Worm (Caenorhabditis elegans): ENCODE measurements around the gene F27E5.9.

F27E5.9 gene

DNA sequence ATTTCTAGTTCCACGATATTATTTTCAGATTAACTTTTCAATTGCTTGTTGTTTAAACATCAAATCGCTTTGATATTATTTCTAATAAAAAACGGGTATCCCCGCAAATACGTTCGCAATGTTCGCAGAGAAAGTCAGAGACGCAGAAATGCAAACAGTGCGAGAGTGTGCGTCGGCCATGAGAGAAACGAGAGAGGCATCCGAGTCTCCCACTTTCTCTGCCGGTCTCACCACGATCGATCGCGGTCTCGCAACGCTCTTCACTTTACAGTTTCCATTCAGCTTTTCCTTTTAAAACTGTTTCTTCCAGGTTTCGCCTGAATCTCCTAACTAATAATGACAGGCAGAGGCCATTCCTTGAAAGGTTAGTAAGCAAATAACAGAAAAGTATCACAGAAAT lies 39.6 kb downstream of the F27E5.9 start, which contains the start of gene F33H1.4:
TSS of gene F33H1.4 (plus strand) at position 311 of the 400 bp plus-strand sequence.
- no peak for TF ChIP-seq nhr-111 (GFP tag; optimal IDR thresholded peaks at IDR 0.05)
- TF ChIP-seq cey-2 (tag; optimal IDR thresholded peaks at IDR 0.05; ENCODE audit: borderline replicate concordance, insufficient read depth), result no peak
- no peak for TF ChIP-seq gei-8 (GFP tag; optimal IDR thresholded peaks at IDR 0.05)
- TF ChIP-seq zfp-3 (GFP tag; conservative IDR thresholded peaks at IDR 0.05), result peak; percentile 33; the same call in 1 of the 2 replicates
- TF ChIP-seq nhr-41 (GFP tag; IDR thresholded peaks at IDR 0.05), result no peak
- 0 out of 2 replicates have a peak, but pooled peaks have one; percentile 19 for TF ChIP-seq lin-29 (GFP tag; IDR thresholded peaks at IDR 0.05)
- no peak for TF ChIP-seq jun-1 (tag; optimal IDR thresholded peaks at IDR 0.05)
- TF ChIP-seq ceh-44 (GFP tag; IDR thresholded peaks at IDR 0.05), result no peak
- no peak for TF ChIP-seq ztf-11 (tag; optimal IDR thresholded peaks at IDR 0.05)
- TF ChIP-seq F49E8.2 (tag; optimal IDR thresholded peaks at IDR 0.05; ENCODE audit: borderline replicate concordance), result peak; percentile 8
- no peak for TF ChIP-seq daf-12 (tag; optimal IDR thresholded peaks at IDR 0.05)
- no peak for TF ChIP-seq zip-2 (tag; optimal IDR thresholded peaks at IDR 0.05)
- no peak for TF ChIP-seq snpc-1.2 (GFP tag; IDR thresholded peaks at IDR 0.05)
- no peak for TF ChIP-seq daf-19 (GFP tag; conservative IDR thresholded peaks at IDR 0.05)
- no peak; the same call in 1 of the 2 replicates for TF ChIP-seq dmd-6 (GFP tag; IDR thresholded peaks at IDR 0.05)
- TF ChIP-seq F10B5.3 (tag; optimal IDR thresholded peaks at IDR 0.05), result no peak
- TF ChIP-seq pha-4 (GFP tag; IDR thresholded peaks at IDR 0.05), result no peak
- TF ChIP-seq pha-4 (tag; optimal IDR thresholded peaks at IDR 0.05), result no peak
- no peak for TF ChIP-seq unc-39 (tag; optimal IDR thresholded peaks at IDR 0.05)
- TF ChIP-seq zip-11 (GFP tag; IDR thresholded peaks at IDR 0.05), result no peak
- TF ChIP-seq egl-27 (tag; optimal IDR thresholded peaks at IDR 0.05), result no peak
- TF ChIP-seq D1046.2 (GFP tag; IDR thresholded peaks at IDR 0.05), result no peak
- no peak for TF ChIP-seq sdz-12 (GFP tag; optimal IDR thresholded peaks at IDR 0.05)
- peak; percentile 77 to 96 for TF ChIP-seq lsy-2 (tag; optimal IDR thresholded peaks at IDR 0.05)
- no peak for TF ChIP-seq attf-4 (tag; optimal IDR thresholded peaks at IDR 0.05)
- TF ChIP-seq ctbp-1 (GFP tag; IDR thresholded peaks at IDR 0.05), result no peak
- TF ChIP-seq lin-38 (GFP tag; IDR thresholded peaks at IDR 0.05), result peak; percentile 57; the same call in 1 of the 2 replicates
- TF ChIP-seq mep-1 (tag; optimal IDR thresholded peaks at IDR 0.05), result no peak
- no peak for TF ChIP-seq nhr-102 (tag; optimal IDR thresholded peaks at IDR 0.05)
- no peak for TF ChIP-seq nhr-77 (tag; optimal IDR thresholded peaks at IDR 0.05)
- TF ChIP-seq zag-1 (tag; optimal IDR thresholded peaks at IDR 0.05), result no peak
- TF ChIP-seq lin-15B (tag; optimal IDR thresholded peaks at IDR 0.05), result no peak
- TF ChIP-seq F37D6.2 (tag; optimal IDR thresholded peaks at IDR 0.05), result peak; percentile 69
- peak; percentile 3 for TF ChIP-seq fkh-10 (GFP tag; optimal IDR thresholded peaks at IDR 0.05)
- TF ChIP-seq arid-1 (GFP tag; conservative IDR thresholded peaks at IDR 0.05), result peak; percentile 62; the same call in 1 of the 2 replicates
- TF ChIP-seq saeg-2 (GFP tag; IDR thresholded peaks at IDR 0.05), result no peak
- TF ChIP-seq mes-2 (tag; optimal IDR thresholded peaks at IDR 0.05; ENCODE audit: poor library complexity, severe bottlenecking), result peak; percentile 80
- no peak for TF ChIP-seq unc-62 (GFP tag; optimal IDR thresholded peaks at IDR 0.05 in 1 of 2)
- no peak for TF ChIP-seq unc-62 (tag; optimal IDR thresholded peaks at IDR 0.05)
- no peak for TF ChIP-seq R02D3.7 (tag; optimal IDR thresholded peaks at IDR 0.05)
- TF ChIP-seq nhr-76 (tag; optimal IDR thresholded peaks at IDR 0.05), result no peak
- TF ChIP-seq nhr-237 (tag; optimal IDR thresholded peaks at IDR 0.05), result no peak
- TF ChIP-seq lin-1 (GFP tag; IDR thresholded peaks at IDR 0.05), result no peak
- TF ChIP-seq ceh-20 (GFP tag; IDR thresholded peaks at IDR 0.05), result 0 out of 2 replicates have a peak, but pooled peaks have one; percentile 24
- no peak for TF ChIP-seq hlh-30 (tag; optimal IDR thresholded peaks at IDR 0.05; ENCODE audit: insufficient read depth)
- no peak for TF ChIP-seq skn-1 (tag; optimal IDR thresholded peaks at IDR 0.05)
- TF ChIP-seq lin-39 (tag; optimal IDR thresholded peaks at IDR 0.05), result no peak
- no peak for TF ChIP-seq aha-1 (tag)
- TF ChIP-seq ceh-28 (tag; optimal IDR thresholded peaks at IDR 0.05), result peak; percentile 51
- TF ChIP-seq vab-7 (GFP tag; IDR thresholded peaks at IDR 0.05), result no peak
- TF ChIP-seq tra-1 (GFP tag; IDR thresholded peaks at IDR 0.05), result no peak
- TF ChIP-seq lin-13 (GFP tag; optimal IDR thresholded peaks at IDR 0.05), result peak; percentile 99
